Worm (Caenorhabditis elegans): Measurements from ENCODE around the gene C04H5.1.

- TF ChIP-seq skn-1 (tag; optimal IDR thresholded peaks at IDR 0.05) (no peak), elt-3 (tag; optimal IDR thresholded peaks at IDR 0.05) (no peak), ceh-16 (tag; optimal IDR thresholded peaks at IDR 0.05) (no peak), elt-1 (tag; optimal IDR thresholded peaks at IDR 0.05) (no peak), mbf-1 (tag; optimal IDR thresholded peaks at IDR 0.05) (no peak), ama-1 (optimal IDR thresholded peaks at IDR 0.05) (no peak), lin-11 (tag; optimal IDR thresholded peaks at IDR 0.05) (no peak), lin-39 (tag; optimal IDR thresholded peaks at IDR 0.05) (no peak), ztf-11 (tag; optimal IDR thresholded peaks at IDR 0.05) (no peak)
Observed at ce11 chrII:14528233-14528802, 5.8 kb upstream of the C04H5.1 start, which contains the start of the genes F57C2.5 and spat-1.

Measured in whole organism, L2 larva.